Worm (Caenorhabditis elegans): ENCODE measurements around the gene F54B3.1.

ce11 chrII:10317007-10317406, 65.9 kb downstream of the F54B3.1 start, which contains the start of gene M02G9.4:
- no peak for TF ChIP-seq W03F9.2 (tag; optimal IDR thresholded peaks at IDR 0.05)
- TF ChIP-seq him-1 (tag; optimal IDR thresholded peaks at IDR 0.05): no peak
- no peak for TF ChIP-seq dao-5 (tag; optimal IDR thresholded peaks at IDR 0.05)

Measured in whole organism, L4/young adult.